Worm (Caenorhabditis elegans): ENCODE results near the gene M57.2.

DNA sequence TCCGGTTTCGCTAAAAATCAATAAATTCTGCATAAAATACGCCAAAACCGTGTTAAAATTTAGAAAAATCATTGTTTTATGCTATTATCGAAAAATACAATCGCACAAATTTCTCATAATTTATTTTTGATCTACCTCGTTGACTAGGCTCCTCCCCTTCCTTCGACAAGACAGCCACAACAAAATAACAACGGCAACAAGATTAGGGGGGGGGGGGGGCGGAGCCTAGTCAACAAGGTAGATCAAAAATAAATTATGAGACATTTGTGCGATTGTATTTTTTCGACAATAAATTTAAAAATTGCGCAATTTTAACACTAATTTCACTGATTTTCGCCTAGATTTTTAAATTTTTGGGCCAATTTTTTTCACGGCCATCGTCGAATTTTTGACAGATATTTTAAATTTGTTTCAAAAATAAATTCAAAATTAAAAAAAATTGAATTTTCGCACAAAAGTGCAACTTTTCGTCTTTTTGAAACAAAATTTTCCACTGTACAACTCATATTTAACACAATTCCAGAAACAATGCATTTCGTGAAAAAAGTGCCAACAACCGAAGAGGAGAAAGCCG is at the start of gene M57.2:
- no peak for TF ChIP-seq pqm-1 (tag; optimal IDR thresholded peaks at IDR 0.05)
- TF ChIP-seq ets-4 (tag; optimal IDR thresholded peaks at IDR 0.05) = no peak
- no peak for TF ChIP-seq npax-4 (tag; optimal IDR thresholded peaks at IDR 0.05)
- TF ChIP-seq unc-86 (tag; optimal IDR thresholded peaks at IDR 0.05) = no peak
- TF ChIP-seq fkh-6 (tag; optimal IDR thresholded peaks at IDR 0.05) = no peak
- no peak for TF ChIP-seq pag-3 (tag; optimal IDR thresholded peaks at IDR 0.05; ENCODE audit: borderline replicate concordance)
- no peak for TF ChIP-seq nhr-11 (tag; optimal IDR thresholded peaks at IDR 0.05)
- no peak for TF ChIP-seq hlh-30 (tag; optimal IDR thresholded peaks at IDR 0.05; ENCODE audit: insufficient read depth)
- TF ChIP-seq C08G9.2 (tag; optimal IDR thresholded peaks at IDR 0.05) = no peak
- no peak for TF ChIP-seq ref-2 (tag; optimal IDR thresholded peaks at IDR 0.05)
- TF ChIP-seq dve-1 (tag; optimal IDR thresholded peaks at IDR 0.05) = no peak
- no peak for TF ChIP-seq ceh-24 (tag; optimal IDR thresholded peaks at IDR 0.05)

Measured in whole organism, late embryonic.